Fruit fly (Drosophila melanogaster) whole organism, prepupa: ENCODE measurements around the gene CG15547.
A peak's percentile ranks its signal among the peaks of the same experiment; 100 is the strongest.

ENCODE experiments used
- Blimp-1 ChIP-seq: fragments of 200-800 bp; sonication (Bioruptor generic); optimal IDR thresholded peaks from 3 replicates; lab custom pipeline; 2017; ENCODE audit warnings: missing biosample characterization, missing genetic modification characterization, mild to moderate bottlenecking, moderate library complexity, missing genetic modification reagents
- CG11294 ChIP-seq: fragments of 200-800 bp; sonication (Bioruptor generic); IDR thresholded peaks from 2 replicates; pipeline ENCODE4 v1.3.6; 2022; ENCODE audit warnings: missing biosample characterization, missing genetic modification characterization
- CG15336 ChIP-seq: fragments of 200-800 bp; sonication (Bioruptor generic); IDR thresholded peaks from 2 replicates; pipeline ENCODE4 v1.3.6; 2022; ENCODE audit warnings: missing biosample characterization, missing genetic modification characterization
- CG1621 ChIP-seq: fragments of 200-800 bp; sonication (Bioruptor generic); optimal IDR thresholded peaks from 3 replicates; lab custom pipeline; 2018; ENCODE audit warnings: missing biosample characterization, mild to moderate bottlenecking, missing genetic modification characterization
- CG16779 ChIP-seq: fragments of 200-800 bp; sonication (Bioruptor generic); optimal IDR thresholded peaks from 3 replicates; lab custom pipeline; 2017; ENCODE audit warnings: missing biosample characterization, mild to moderate bottlenecking, missing genetic modification characterization
- CG3032 ChIP-seq: fragments of 200-800 bp; optimal IDR thresholded peaks from 2 replicates; lab custom pipeline; 2019; ENCODE audit warnings: missing biosample characterization, mild to moderate bottlenecking, missing genetic modification characterization, moderate library complexity
- CG32006 ChIP-seq: fragments of 200-800 bp; sonication (Bioruptor generic); optimal IDR thresholded peaks from 3 replicates; lab custom pipeline; 2017; ENCODE audit warnings: missing biosample characterization, mild to moderate bottlenecking, missing genetic modification characterization
- CG3919 ChIP-seq: fragments of 200-800 bp; sonication (Bioruptor generic); optimal IDR thresholded peaks from 3 replicates; lab custom pipeline; 2016; ENCODE audit warnings: missing biosample characterization, missing genetic modification characterization
- CG4318 ChIP-seq: fragments of 200-800 bp; sonication (Bioruptor generic); optimal IDR thresholded peaks from 3 replicates; lab custom pipeline; 2017; ENCODE audit warnings: missing biosample characterization, mild to moderate bottlenecking, missing genetic modification characterization
- CG6163 ChIP-seq: fragments of 200-800 bp; sonication (Bioruptor generic); IDR thresholded peaks from 3 replicates; pipeline ENCODE4 v1.3.6; 2022; ENCODE audit warnings: missing biosample characterization, missing genetic modification characterization
- CG6276 ChIP-seq: fragments of 200-800 bp; sonication (Bioruptor generic); optimal IDR thresholded peaks from 2 replicates; lab custom pipeline; 2017; ENCODE audit warnings: missing biosample characterization, mild to moderate bottlenecking, missing genetic modification characterization
- CG6808 ChIP-seq: fragments of 200-800 bp; sonication (Bioruptor generic); optimal IDR thresholded peaks from 3 replicates; lab custom pipeline; 2017; ENCODE audit warnings: missing biosample characterization, missing genetic modification characterization, mild to moderate bottlenecking, moderate library complexity, missing genetic modification reagents
- CG6854 ChIP-seq: fragments of 200-800 bp; sonication (Bioruptor generic); optimal IDR thresholded peaks from 2 replicates; lab custom pipeline; 2017; ENCODE audit warnings: missing biosample characterization, mild to moderate bottlenecking, missing genetic modification characterization
- CG7368 ChIP-seq: fragments of 200-800 bp; sonication (Bioruptor generic); optimal IDR thresholded peaks from 3 replicates; lab custom pipeline; 2016; ENCODE audit warnings: missing biosample characterization, missing genetic modification characterization
- CG8119 ChIP-seq: fragments of 200-800 bp; sonication (Bioruptor generic); IDR thresholded peaks from 3 replicates; pipeline ENCODE4 v1.3.6; 2022; ENCODE audit warnings: missing biosample characterization, missing genetic modification characterization
- CG8632 ChIP-seq: fragments of 200-800 bp; sonication (Bioruptor generic); optimal IDR thresholded peaks from 3 replicates; lab custom pipeline; 2016; ENCODE audit warnings: missing biosample characterization, missing genetic modification characterization
- CG9139 ChIP-seq: fragments of 200-800 bp; sonication (Bioruptor generic); optimal IDR thresholded peaks from 3 replicates; lab custom pipeline; 2017; ENCODE audit warnings: missing biosample characterization, mild to moderate bottlenecking, missing genetic modification characterization
- Eip78C ChIP-seq: fragments of 200-800 bp; sonication (Bioruptor generic); peaks from one replicate; lab custom pipeline; 2016; ENCODE audit warnings: missing biosample characterization, missing genetic modification characterization
- Ets21C ChIP-seq: fragments of 200-800 bp; sonication (Bioruptor generic); optimal IDR thresholded peaks from 3 replicates; lab custom pipeline; 2016; ENCODE audit warnings: missing biosample characterization, missing genetic modification characterization
- Hr39 ChIP-seq: fragments of 200-800 bp; sonication (Bioruptor generic); optimal IDR thresholded peaks from 2 replicates; lab custom pipeline; 2016; ENCODE audit warnings: missing biosample characterization, missing genetic modification characterization
- Lpt ChIP-seq: fragments of 200-800 bp; sonication (Bioruptor generic); optimal IDR thresholded peaks from 3 replicates; lab custom pipeline; 2016; ENCODE audit warnings: missing biosample characterization, missing genetic modification characterization
- Met ChIP-seq: fragments of 200-800 bp; sonication (Bioruptor generic); optimal IDR thresholded peaks from 3 replicates; lab custom pipeline; 2016; ENCODE audit warnings: missing biosample characterization, missing genetic modification characterization
- OdsH ChIP-seq: fragments of 200-800 bp; sonication (Bioruptor generic); optimal IDR thresholded peaks from 3 replicates; lab custom pipeline; 2016; ENCODE audit warnings: missing biosample characterization, missing genetic modification characterization
- Smox ChIP-seq: fragments of 200-800 bp; sonication (Bioruptor generic); optimal IDR thresholded peaks from 3 replicates; lab custom pipeline; 2016; ENCODE audit warnings: missing biosample characterization, missing genetic modification characterization
- Sox14 ChIP-seq: fragments of 200-800 bp; sonication (Bioruptor generic); optimal IDR thresholded peaks from 3 replicates; lab custom pipeline; 2016; ENCODE audit warnings: missing biosample characterization, missing genetic modification characterization
- acj6 ChIP-seq: fragments of 200-800 bp; sonication (Bioruptor generic); optimal IDR thresholded peaks from 3 replicates; lab custom pipeline; 2016; ENCODE audit warnings: missing biosample characterization, missing genetic modification characterization
- dsx ChIP-seq: fragments of 200-800 bp; optimal IDR thresholded peaks from 3 replicates; lab custom pipeline; 2019; ENCODE audit warnings: missing biosample characterization, mild to moderate bottlenecking, missing genetic modification characterization, moderate library complexity; ENCODE audit not compliant: poor library complexity, severe bottlenecking
- eg ChIP-seq: fragments of 200-800 bp; sonication (Bioruptor generic); IDR thresholded peaks from 3 replicates; pipeline ENCODE4 v1.3.6; 2022; ENCODE audit warnings: missing biosample characterization, missing genetic modification characterization
- esn ChIP-seq: fragments of 200-800 bp; sonication (Bioruptor generic); optimal IDR thresholded peaks from 2 replicates; lab custom pipeline; 2016; ENCODE audit warnings: missing biosample characterization, mild to moderate bottlenecking, missing genetic modification characterization, moderate library complexity
- fd85E ChIP-seq: fragments of 200-800 bp; sonication (Bioruptor generic); optimal IDR thresholded peaks from 3 replicates; lab custom pipeline; 2016; ENCODE audit warnings: missing biosample characterization, missing genetic modification characterization
- fkh ChIP-seq: fragments of 200-800 bp; sonication (Bioruptor generic); optimal IDR thresholded peaks from 3 replicates; lab custom pipeline; 2017; ENCODE audit warnings: missing biosample characterization, mild to moderate bottlenecking, missing genetic modification characterization, moderate library complexity
- net ChIP-seq: fragments of 200-800 bp; sonication (Bioruptor generic); optimal IDR thresholded peaks from 3 replicates; lab custom pipeline; 2016; ENCODE audit warnings: missing biosample characterization, missing genetic modification characterization
- spab ChIP-seq: fragments of 200-800 bp; sonication (Bioruptor generic); optimal IDR thresholded peaks from 2 replicates; lab custom pipeline; 2017; ENCODE audit warnings: missing biosample characterization, mild to moderate bottlenecking, missing genetic modification characterization, missing genetic modification reagents
- ss ChIP-seq, 2 experiments: fragments of 200-800 bp; sonication (Bioruptor generic); optimal IDR thresholded peaks; 2 replicates in 1 of 2; 3 replicates in 1 of 2; lab custom pipeline; 2017 to 2018; ENCODE audit warnings: mild to moderate bottlenecking in 2 of 2, missing biosample characterization in 2 of 2, missing genetic modification characterization in 2 of 2, moderate library complexity in 1 of 2
- svp ChIP-seq: fragments of 200-800 bp; sonication (Bioruptor generic); peaks from one replicate; lab custom pipeline; 2016; ENCODE audit warnings: missing biosample characterization, missing genetic modification characterization
- vri ChIP-seq: fragments of 200-800 bp; sonication (Bioruptor generic); optimal IDR thresholded peaks from 3 replicates; lab custom pipeline; 2016; ENCODE audit warnings: missing biosample characterization, mild to moderate bottlenecking, missing genetic modification characterization

The CG15547 gene

DNA sequence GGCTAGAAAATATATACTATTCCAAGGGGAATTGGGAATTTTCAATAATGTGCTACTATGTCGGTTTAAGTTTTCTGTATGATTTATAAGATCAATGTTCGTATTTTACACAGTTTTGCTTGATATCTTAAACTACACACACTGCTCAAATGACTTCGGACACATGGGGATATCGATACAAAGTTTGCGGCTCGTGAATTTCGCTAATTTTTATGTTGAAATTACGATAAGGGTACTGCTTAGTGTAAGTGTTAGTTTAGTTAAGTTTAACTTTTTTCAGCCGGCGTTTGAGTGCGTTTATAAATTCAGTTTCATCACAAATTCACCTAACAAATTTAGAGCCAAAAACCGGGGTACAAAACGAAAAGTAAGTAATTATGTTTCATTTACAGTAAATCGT lies at the start of gene CG15547:
Gene CG15547, minus strand, starts transcription at position 101 of the 400 bp plus-strand sequence.
- no peak for TF ChIP-seq CG3032 (tag; lab: Kevin White, UChicago)
- no peak for TF ChIP-seq CG3919 (GFP tag; lab: Kevin White, UChicago)

- no peak for TF ChIP-seq CG8632 (GFP tag; lab: Kevin White, UChicago)
- peak; percentile 63 for TF ChIP-seq fkh
- TF ChIP-seq ss (GFP tag; optimal IDR thresholded peaks at IDR 0.05; lab: Kevin White, UChicago): peak in 1 of 2 experiments; percentile 19
- no peak for TF ChIP-seq CG6276
- TF ChIP-seq CG8119 (GFP tag; lab: Robert Waterston, UW): no peak
- 0 out of 3 replicates have a peak, but pooled peaks have one; percentile 15 for TF ChIP-seq eg (GFP tag; lab: Robert Waterston, UW)
- no peak for TF ChIP-seq Lpt (GFP tag; lab: Kevin White, UChicago)
- no peak for TF ChIP-seq CG1621 (tag; lab: Kevin White, UChicago)
- no peak for TF ChIP-seq vri (GFP tag; lab: Kevin White, UChicago)
- no peak for TF ChIP-seq net
- peak; percentile 66 for TF ChIP-seq Eip78C
- TF ChIP-seq Met (GFP tag; lab: Kevin White, UChicago): no peak
- peak; percentile 25 for TF ChIP-seq svp (GFP tag; lab: Kevin White, UChicago)
- 0 out of 3 replicates have a peak, but pooled peaks have one; percentile 12 for TF ChIP-seq CG6163 (GFP tag; lab: Robert Waterston, UW)
- peak; percentile 28 for TF ChIP-seq dsx (GFP tag; lab: Kevin White, UChicago)
- no peak for TF ChIP-seq CG6854 (GFP tag; lab: Kevin White, UChicago)
- TF ChIP-seq CG3919 (GFP tag; lab: Kevin White, UChicago): peak; percentile 11
Measured at dm6 chr3R:30932092-30932491, 48.8 kb upstream of the CG15547 start.

- TF ChIP-seq CG6808 (GFP tag; lab: Kevin White, UChicago) (no peak), Smox (no peak), CG16779 (tag; lab: Kevin White, UChicago) (no peak), OdsH (GFP tag; lab: Kevin White, UChicago) (no peak), Sox14 (no peak), spab (GFP tag; lab: Kevin White, UChicago) (no peak), CG6854 (GFP tag; lab: Kevin White, UChicago) (no peak), fd85E (no peak), acj6 (GFP tag; lab: Kevin White, UChicago) (no peak), dsx (GFP tag; lab: Kevin White, UChicago) (no peak), CG11294 (GFP tag; lab: Robert Waterston, UW) (no peak), CG7368 (GFP tag; lab: Kevin White, UChicago) (no peak), Blimp-1 (GFP tag; lab: Kevin White, UChicago) (no peak)
Measured at dm6 chr3R:30928634-30929033, 45.3 kb upstream of the CG15547 start.

DNA sequence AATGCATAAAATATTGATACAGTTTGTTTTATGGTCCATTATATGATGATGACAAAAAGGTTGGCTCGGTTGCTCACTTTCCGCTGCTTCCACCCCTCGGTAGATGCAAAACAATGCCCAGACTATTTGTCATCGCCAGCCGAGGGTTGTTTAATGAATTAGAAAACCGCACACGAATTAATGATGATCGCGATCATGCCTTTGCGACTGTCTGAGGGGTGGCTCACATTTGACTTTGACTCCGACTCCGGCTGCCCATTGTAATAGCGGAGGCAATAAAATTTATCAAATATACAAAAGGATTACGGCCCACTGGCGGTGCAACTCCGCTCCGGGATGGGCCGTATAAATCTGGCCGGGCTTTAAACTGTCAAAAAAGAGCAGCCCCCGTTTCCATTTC lies 42.7 kb upstream of the CG15547 start:
- TF ChIP-seq dsx (GFP tag; lab: Kevin White, UChicago): no peak
- TF ChIP-seq Blimp-1 (GFP tag; lab: Kevin White, UChicago): no peak
- TF ChIP-seq Ets21C (GFP tag; lab: Kevin White, UChicago): no peak
- TF ChIP-seq CG32006 (GFP tag; lab: Kevin White, UChicago): no peak
- no peak for TF ChIP-seq Hr39 (GFP tag; lab: Kevin White, UChicago)
- TF ChIP-seq CG9139: no peak
- TF ChIP-seq esn: no peak
- no peak for TF ChIP-seq CG4318 (GFP tag; lab: Kevin White, UChicago)
- no peak for TF ChIP-seq Eip78C
- TF ChIP-seq fkh: no peak
- no peak for TF ChIP-seq CG15336 (GFP tag; lab: Robert Waterston, UW)
- TF ChIP-seq CG6163 (GFP tag; lab: Robert Waterston, UW): no peak
- TF ChIP-seq spab (GFP tag; lab: Kevin White, UChicago): no peak
